Worm (Caenorhabditis elegans) whole organism, midembryonic: ENCODE results near the gene F12F6.1.

Experiments used
- T22C8.4 ChIP-seq: fragments of 200-800 bp; sonication (Bioruptor generic); IDR thresholded peaks from 2 replicates; pipeline ENCODE4 v1.3.6; 2022; ENCODE audit warnings: missing genetic modification characterization, missing compliant biosample characterization
- cog-1 ChIP-seq: sonication (generic microtip); optimal IDR thresholded peaks from 2 replicates; lab custom pipeline; 2016; ENCODE audit warnings: missing genetic modification characterization, missing compliant biosample characterization
- flt-1 ChIP-seq: fragments of 200-800 bp; sonication (Bioruptor generic); IDR thresholded peaks from 2 replicates; pipeline ENCODE4 v1.3.6; 2022; ENCODE audit warnings: missing genetic modification characterization, missing compliant biosample characterization
- klf-2 ChIP-seq: fragments of 200-800 bp; sonication (Bioruptor generic); conservative IDR thresholded peaks from 2 replicates; pipeline ENCODE4 v1.3.6; 2022; ENCODE audit warnings: missing genetic modification reagents, missing genetic modification characterization, missing compliant biosample characterization
- med-1 ChIP-seq: sonication (generic microtip); optimal IDR thresholded peaks from 2 replicates; lab custom pipeline; 2017; ENCODE audit warnings: missing genetic modification characterization, mild to moderate bottlenecking, missing compliant biosample characterization, antibody characterized with exemption, missing genetic modification reagents; ENCODE audit not compliant: insufficient read depth
- ref-1 ChIP-seq: fragments of 200-800 bp; sonication (Bioruptor generic); conservative IDR thresholded peaks from 2 replicates; pipeline ENCODE4 v1.3.6; 2022; ENCODE audit warnings: missing genetic modification reagents, missing genetic modification characterization, missing compliant biosample characterization
- tab-1 ChIP-seq: fragments of 200-800 bp; sonication (Bioruptor generic); IDR thresholded peaks from 2 replicates; pipeline ENCODE4 v1.3.6; 2022; ENCODE audit warnings: missing genetic modification characterization, missing compliant biosample characterization
- ztf-23 ChIP-seq: fragments of 200-800 bp; sonication (Bioruptor generic); IDR thresholded peaks from 2 replicates; pipeline ENCODE4 v1.3.6; 2022; ENCODE audit warnings: missing genetic modification reagents, missing genetic modification characterization, missing compliant biosample characterization
- ztf-29 ChIP-seq: fragments of 200-800 bp; sonication (Bioruptor generic); IDR thresholded peaks from 2 replicates; pipeline ENCODE4 v1.3.6; 2022; ENCODE audit warnings: missing genetic modification reagents, missing genetic modification characterization, missing compliant biosample characterization

F12F6.1 gene

DNA sequence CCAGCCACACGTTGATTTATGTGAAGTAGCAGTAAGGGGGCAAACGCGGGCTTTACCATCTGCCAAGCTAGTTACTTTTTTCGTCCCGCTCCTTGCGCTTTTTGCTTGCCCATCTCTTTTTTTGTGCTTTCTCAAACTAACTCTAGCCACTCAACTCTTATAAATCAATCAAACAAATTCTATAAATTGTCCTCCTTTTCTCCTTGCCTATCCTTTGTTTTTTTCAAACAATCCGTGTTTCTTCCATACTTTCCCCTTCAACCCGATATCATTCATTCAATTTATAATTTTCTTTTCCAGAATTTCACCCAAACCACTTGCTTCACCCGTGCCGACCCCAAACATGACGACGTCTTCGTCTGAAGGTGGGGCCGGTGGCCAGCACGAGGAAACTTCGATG, 13.6 kb upstream of the F12F6.1 start, which contains the start of gene srgp-1:
srgp-1 (plus strand) TSS at position 301 of the 400 bp plus-strand sequence.
- TF ChIP-seq ztf-29 (GFP tag; lab: Robert Waterston, UW): no peak
- no peak for TF ChIP-seq flt-1 (GFP tag; lab: Robert Waterston, UW)
- no peak for TF ChIP-seq T22C8.4 (GFP tag; lab: Robert Waterston, UW)
- no peak for TF ChIP-seq ztf-23 (GFP tag; lab: Robert Waterston, UW)
- TF ChIP-seq cog-1 (tag; lab: Kevin White, UChicago): no peak
- TF ChIP-seq tab-1 (GFP tag; lab: Robert Waterston, UW): no peak
- no peak for TF ChIP-seq klf-2 (GFP tag; lab: Robert Waterston, UW)
- TF ChIP-seq ref-1 (GFP tag; lab: Robert Waterston, UW): no peak
- TF ChIP-seq med-1 (GFP tag; lab: Kevin White, UChicago): no peak

DNA sequence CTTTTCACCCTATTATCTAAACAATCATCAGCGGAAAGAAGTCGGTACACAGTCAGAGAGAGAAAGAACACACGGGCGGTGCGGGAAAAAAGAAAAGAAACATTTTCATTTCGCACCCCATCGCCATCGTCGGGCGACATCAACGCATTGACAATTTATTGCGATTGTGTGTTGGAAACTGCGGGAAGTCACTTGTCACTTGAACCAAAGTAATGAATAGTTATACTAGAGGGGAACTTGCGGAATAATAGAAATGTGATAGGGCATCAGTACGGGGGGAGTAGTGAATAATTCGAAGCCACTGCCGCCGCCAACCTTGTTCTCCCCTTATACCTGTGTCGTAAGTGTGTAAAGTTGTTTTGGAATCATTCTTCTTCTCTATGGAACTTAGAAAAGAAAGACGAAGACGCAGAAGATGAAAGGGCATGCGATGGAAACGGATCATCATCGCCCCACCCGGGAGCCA, 12.3 kb upstream of the F12F6.1 start:
- TF ChIP-seq tab-1 (GFP tag; lab: Robert Waterston, UW) (no peak), ztf-23 (GFP tag; lab: Robert Waterston, UW) (no peak)

DNA sequence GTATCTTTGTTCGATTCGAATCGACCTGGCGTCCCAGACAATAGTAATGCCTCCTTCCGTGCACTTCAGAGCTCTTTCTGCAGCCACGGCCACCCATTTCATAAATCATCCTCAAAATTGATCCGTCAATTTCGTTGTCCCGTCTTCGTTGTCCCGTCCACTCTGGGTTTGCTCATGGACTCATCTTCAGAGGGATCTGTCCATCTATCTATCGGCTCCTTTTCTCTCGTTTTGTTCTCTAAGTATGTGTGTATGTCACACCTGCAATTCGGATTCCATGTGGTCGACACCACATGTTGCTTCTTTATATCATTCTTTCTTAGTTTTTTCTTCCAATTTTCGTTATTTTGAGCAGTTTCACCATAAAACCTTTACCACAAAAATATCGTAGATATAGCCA, 11.2 kb upstream of the F12F6.1 start:
- TF ChIP-seq klf-2 (GFP tag; lab: Robert Waterston, UW): no peak

DNA sequence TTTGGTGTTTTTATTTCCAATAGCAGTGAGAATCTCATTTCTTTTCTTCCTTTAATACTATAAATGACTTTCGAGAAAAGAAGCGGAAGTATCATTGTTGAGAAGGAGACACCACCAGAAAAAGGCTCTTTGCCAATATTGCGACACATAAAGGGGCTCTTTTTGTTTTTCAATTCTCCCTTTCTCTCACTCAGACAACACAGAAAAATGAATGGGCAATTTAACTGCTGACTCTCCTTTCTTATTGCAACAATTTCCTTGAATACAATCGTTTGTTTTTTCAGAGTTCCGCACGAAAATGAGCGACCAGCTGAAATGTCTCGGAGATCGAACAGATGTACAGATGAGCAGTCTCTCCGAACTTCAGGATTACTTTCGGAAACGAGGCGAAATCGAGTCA, 9.4 kb upstream of the F12F6.1 start:
- no peak for TF ChIP-seq ztf-23 (GFP tag; lab: Robert Waterston, UW)
- no peak for TF ChIP-seq tab-1 (GFP tag; lab: Robert Waterston, UW)
- TF ChIP-seq med-1 (GFP tag; lab: Kevin White, UChicago): no peak
- TF ChIP-seq ref-1 (GFP tag; lab: Robert Waterston, UW): no peak
- no peak for TF ChIP-seq cog-1 (tag; lab: Kevin White, UChicago)
- TF ChIP-seq T22C8.4 (GFP tag; lab: Robert Waterston, UW): no peak
- no peak for TF ChIP-seq ztf-29 (GFP tag; lab: Robert Waterston, UW)
- no peak for TF ChIP-seq flt-1 (GFP tag; lab: Robert Waterston, UW)
- TF ChIP-seq klf-2 (GFP tag; lab: Robert Waterston, UW): no peak

DNA sequence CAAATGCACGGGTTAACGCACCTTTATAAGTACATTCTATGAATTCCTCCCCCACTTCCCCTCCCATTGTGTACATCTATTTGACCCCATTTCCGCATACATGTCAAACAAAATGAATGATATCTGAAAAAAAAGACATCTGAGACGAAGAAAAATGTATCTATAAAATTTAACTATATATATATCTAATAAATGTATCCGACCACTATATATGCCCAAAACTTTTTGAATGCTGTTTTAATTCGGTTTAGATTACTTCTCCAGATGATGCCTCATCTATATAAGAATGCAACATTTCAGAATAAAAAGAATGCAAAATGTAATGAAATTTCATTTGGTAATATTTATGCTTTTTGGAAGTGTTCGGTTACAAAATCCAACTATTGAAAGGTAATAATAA, 5.3 kb upstream of the F12F6.1 start, which contains the start of gene rib-1:
rib-1 (plus strand) TSS at position 301 of the 400 bp plus-strand sequence.
- TF ChIP-seq T22C8.4 (GFP tag; lab: Robert Waterston, UW) (no peak), flt-1 (GFP tag; lab: Robert Waterston, UW) (no peak), ztf-23 (GFP tag; lab: Robert Waterston, UW) (no peak), tab-1 (GFP tag; lab: Robert Waterston, UW) (no peak), ztf-29 (GFP tag; lab: Robert Waterston, UW) (no peak), klf-2 (GFP tag; lab: Robert Waterston, UW) (no peak), ref-1 (GFP tag; lab: Robert Waterston, UW) (no peak), med-1 (GFP tag; lab: Kevin White, UChicago) (no peak), cog-1 (tag; lab: Kevin White, UChicago) (no peak)

DNA sequence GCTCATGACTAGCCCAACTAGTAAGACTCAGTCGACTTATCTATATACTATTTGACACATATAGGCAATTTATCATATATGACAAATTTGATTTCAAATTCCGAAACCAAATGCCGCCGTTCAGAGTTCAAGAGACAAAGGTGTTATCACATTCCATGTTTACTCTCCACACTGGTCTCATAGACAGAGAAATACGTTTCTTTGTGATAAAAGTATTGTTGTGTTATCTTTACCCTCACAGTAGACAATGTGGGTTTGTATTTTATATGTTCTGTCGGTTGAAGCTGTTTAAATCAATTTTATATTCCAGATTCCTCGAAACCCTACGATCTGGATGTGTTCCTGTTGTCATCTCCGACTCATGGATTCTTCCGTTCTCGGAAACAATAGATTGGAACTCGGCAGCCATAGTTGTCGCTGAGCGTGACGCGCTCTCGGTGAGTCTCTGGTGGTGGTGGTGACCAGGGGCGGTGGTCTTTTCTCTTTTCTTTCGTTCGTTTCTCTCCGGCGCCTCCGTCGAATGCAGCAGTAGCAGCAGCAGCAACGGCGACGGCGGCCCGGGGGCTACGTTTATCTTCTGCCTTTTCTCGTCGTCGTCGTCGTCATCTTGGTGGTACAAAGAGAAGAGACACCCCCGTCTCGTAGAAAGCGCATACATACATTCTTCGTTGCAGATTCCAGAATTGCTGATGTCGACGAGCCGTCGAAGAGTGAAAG, 1.1 kb upstream of the F12F6.1 start:
- TF ChIP-seq ref-1 (GFP tag; lab: Robert Waterston, UW): no peak
- TF ChIP-seq tab-1 (GFP tag; lab: Robert Waterston, UW): peak; percentile 58; the same call in 1 of the 2 replicates
- no peak for TF ChIP-seq cog-1 (tag; lab: Kevin White, UChicago)
- TF ChIP-seq med-1 (GFP tag; lab: Kevin White, UChicago): no peak
- no peak for TF ChIP-seq ztf-23 (GFP tag; lab: Robert Waterston, UW)
- no peak for TF ChIP-seq klf-2 (GFP tag; lab: Robert Waterston, UW)
- TF ChIP-seq ztf-29 (GFP tag; lab: Robert Waterston, UW): no peak
- no peak for TF ChIP-seq T22C8.4 (GFP tag; lab: Robert Waterston, UW)
- TF ChIP-seq flt-1 (GFP tag; lab: Robert Waterston, UW): peak; percentile 50; the same call in 1 of the 2 replicates

DNA sequence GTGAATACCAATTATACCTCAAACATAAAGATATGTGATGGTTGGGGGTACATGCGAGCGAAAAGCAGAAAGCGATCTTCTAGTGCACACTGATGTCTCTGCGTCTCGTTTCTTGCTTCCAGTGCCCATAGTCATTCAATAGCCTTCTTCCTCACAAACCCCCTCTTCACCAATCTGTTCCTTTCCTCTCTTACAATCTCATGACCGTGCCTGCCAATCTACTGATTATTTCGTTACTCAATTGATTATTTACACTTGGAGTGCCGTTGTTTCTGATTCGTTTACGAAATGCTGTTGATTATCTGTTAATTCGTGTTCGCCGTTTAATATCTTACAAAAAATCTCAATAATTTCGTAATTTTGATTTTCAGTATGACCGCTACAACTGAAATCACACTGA, 1.1 kb downstream of the F12F6.1 start:
- TF ChIP-seq flt-1 (GFP tag; lab: Robert Waterston, UW): no peak
- TF ChIP-seq T22C8.4 (GFP tag; lab: Robert Waterston, UW): no peak
- no peak for TF ChIP-seq ztf-23 (GFP tag; lab: Robert Waterston, UW)
- no peak for TF ChIP-seq ztf-29 (GFP tag; lab: Robert Waterston, UW)
- no peak for TF ChIP-seq tab-1 (GFP tag; lab: Robert Waterston, UW)
- no peak for TF ChIP-seq ref-1 (GFP tag; lab: Robert Waterston, UW)
- no peak for TF ChIP-seq klf-2 (GFP tag; lab: Robert Waterston, UW)
- no peak for TF ChIP-seq cog-1 (tag; lab: Kevin White, UChicago)
- no peak for TF ChIP-seq med-1 (GFP tag; lab: Kevin White, UChicago)

DNA sequence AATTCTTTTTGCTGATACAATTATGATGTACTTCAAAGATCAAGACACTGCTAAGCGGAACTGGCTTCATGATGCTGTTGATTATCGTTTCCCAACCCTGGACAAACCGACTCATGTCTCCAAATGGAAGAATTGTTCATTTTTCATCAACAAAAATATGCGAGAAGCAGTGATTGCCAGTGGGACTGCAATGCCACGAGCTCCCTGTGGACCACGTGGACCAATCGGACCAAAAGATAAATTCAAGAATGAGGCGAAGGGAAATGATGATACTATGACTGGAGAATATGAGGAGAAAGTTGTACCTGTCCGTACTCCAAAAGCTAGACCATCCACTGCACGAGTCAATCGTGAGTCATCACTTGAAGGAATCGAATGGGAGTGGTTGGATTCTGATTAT, 2.7 kb downstream of the F12F6.1 start:
- TF ChIP-seq med-1 (GFP tag; lab: Kevin White, UChicago): no peak
- TF ChIP-seq T22C8.4 (GFP tag; lab: Robert Waterston, UW): no peak
- no peak for TF ChIP-seq ztf-29 (GFP tag; lab: Robert Waterston, UW)
- TF ChIP-seq ref-1 (GFP tag; lab: Robert Waterston, UW): no peak
- no peak for TF ChIP-seq flt-1 (GFP tag; lab: Robert Waterston, UW)
- TF ChIP-seq ztf-23 (GFP tag; lab: Robert Waterston, UW): no peak
- no peak for TF ChIP-seq klf-2 (GFP tag; lab: Robert Waterston, UW)
- TF ChIP-seq tab-1 (GFP tag; lab: Robert Waterston, UW): no peak
- no peak for TF ChIP-seq cog-1 (tag; lab: Kevin White, UChicago)

DNA sequence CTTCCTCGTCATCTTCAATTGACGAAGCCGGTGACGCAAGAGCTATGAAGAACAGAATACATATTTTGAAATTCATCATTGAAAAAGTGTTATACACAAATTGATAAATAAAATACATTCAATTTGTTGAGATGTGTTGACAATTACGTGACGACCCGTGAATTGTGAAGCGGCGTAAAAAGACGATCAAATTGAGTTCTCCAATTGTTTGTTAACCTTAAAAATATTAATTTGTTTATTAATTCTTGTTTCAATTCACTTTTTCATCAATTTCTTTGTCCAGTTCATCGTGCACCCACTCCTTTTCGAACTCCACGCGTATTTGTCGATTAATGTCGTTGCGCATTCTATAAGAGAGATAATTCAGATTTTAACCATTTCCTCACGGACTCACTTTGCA, 8.4 kb downstream of the F12F6.1 start, which contains the start of gene spe-36:
spe-36 (minus strand) TSS at position 101 of the 400 bp plus-strand sequence.
- no peak for TF ChIP-seq ztf-29 (GFP tag; lab: Robert Waterston, UW)
- TF ChIP-seq flt-1 (GFP tag; lab: Robert Waterston, UW): no peak
- no peak for TF ChIP-seq tab-1 (GFP tag; lab: Robert Waterston, UW)
- TF ChIP-seq med-1 (GFP tag; lab: Kevin White, UChicago): no peak
- no peak for TF ChIP-seq ztf-23 (GFP tag; lab: Robert Waterston, UW)
- no peak for TF ChIP-seq ref-1 (GFP tag; lab: Robert Waterston, UW)
- no peak for TF ChIP-seq cog-1 (tag; lab: Kevin White, UChicago)
- TF ChIP-seq T22C8.4 (GFP tag; lab: Robert Waterston, UW): no peak
- TF ChIP-seq klf-2 (GFP tag; lab: Robert Waterston, UW): no peak
